Fruit fly (Drosophila melanogaster) whole organism, wandering third instar larva: ENCODE results near the gene CG14567.

ENCODE experiments used
- Abd-B ChIP-seq: fragments of >200 bp; optimal IDR thresholded peaks from 2 replicates; lab custom pipeline; 2017; ENCODE audit warnings: missing biosample characterization, missing genetic modification characterization
- CG32264 ChIP-seq: fragments of 200-800 bp; sonication (Bioruptor generic); optimal IDR thresholded peaks from 2 replicates; lab custom pipeline; 2016; ENCODE audit warnings: missing biosample characterization, missing genetic modification characterization
- CG9705 ChIP-seq: fragments of 200-800 bp; sonication (Bioruptor generic); optimal IDR thresholded peaks from 2 replicates; lab custom pipeline; 2018; ENCODE audit warnings: missing biosample characterization, mild to moderate bottlenecking, missing genetic modification characterization
- CrebA ChIP-seq: fragments of 200-800 bp; sonication (Bioruptor generic); optimal IDR thresholded peaks from 2 replicates; lab custom pipeline; 2016; ENCODE audit warnings: missing biosample characterization, mild to moderate bottlenecking, missing genetic modification characterization, borderline replicate concordance
- Dfd ChIP-seq: fragments of >200 bp; optimal IDR thresholded peaks from 2 replicates; lab custom pipeline; 2017; ENCODE audit warnings: missing biosample characterization, missing genetic modification characterization
- Dif ChIP-seq: fragments of 200-275, 200-300 bp; sonication (Bioruptor generic); optimal IDR thresholded peaks from 2 replicates; lab custom pipeline; 2018; ENCODE audit warnings: missing biosample characterization, missing genetic modification characterization; ENCODE audit not compliant: partially characterized antibody
- GATAd ChIP-seq: sonication (Bioruptor generic); optimal IDR thresholded peaks from 2 replicates; lab custom pipeline; 2016; ENCODE audit warnings: missing biosample characterization, missing genetic modification characterization
- HLH106 ChIP-seq: fragments of 200-800 bp; optimal IDR thresholded peaks from 3 replicates; lab custom pipeline; 2019; ENCODE audit warnings: missing biosample characterization, mild to moderate bottlenecking, missing genetic modification characterization, moderate library complexity
- Hnf4 ChIP-seq: fragments of 200-800 bp; sonication (Bioruptor generic); optimal IDR thresholded peaks from 2 replicates; lab custom pipeline; 2016; ENCODE audit warnings: missing biosample characterization, mild to moderate bottlenecking, missing genetic modification characterization
- Hr78 ChIP-seq: fragments of >200 bp; optimal IDR thresholded peaks from 2 replicates; lab custom pipeline; 2017; ENCODE audit warnings: missing biosample characterization, missing genetic modification characterization
- Jra ChIP-seq: sonication (Bioruptor generic); optimal IDR thresholded peaks from 2 replicates; lab custom pipeline; 2016; ENCODE audit warnings: missing biosample characterization, missing genetic modification characterization
- Mio ChIP-seq: sonication (Bioruptor generic); optimal IDR thresholded peaks from 2 replicates; lab custom pipeline; 2016; ENCODE audit warnings: missing biosample characterization, missing genetic modification characterization
- Myc ChIP-seq: fragments of >200 bp; optimal IDR thresholded peaks from 2 replicates; lab custom pipeline; 2017
- N ChIP-seq: fragments of >200 bp; optimal IDR thresholded peaks from 2 replicates; lab custom pipeline; 2018; ENCODE audit warnings: missing biosample characterization, missing external identifiers, missing genetic modification characterization
- OdsH ChIP-seq: fragments of 200-800 bp; sonication (Bioruptor generic); optimal IDR thresholded peaks from 2 replicates; lab custom pipeline; 2016; ENCODE audit warnings: missing biosample characterization, mild to moderate bottlenecking, missing genetic modification characterization
- Rel ChIP-seq, 2 experiments: fragments of 200-800 bp; sonication (Bioruptor generic) in 1 of 2; optimal IDR thresholded peaks; 2 replicates in 1 of 2; 3 replicates in 1 of 2; lab custom pipeline; 2016 to 2019; ENCODE audit warnings: mild to moderate bottlenecking in 2 of 2, missing biosample characterization in 2 of 2, missing genetic modification characterization in 2 of 2, moderate library complexity in 1 of 2
- Sp1 ChIP-seq: fragments of 200-800 bp; sonication (Bioruptor generic); optimal IDR thresholded peaks from 3 replicates; lab custom pipeline; 2019; ENCODE audit warnings: missing biosample characterization, mild to moderate bottlenecking, missing genetic modification characterization, moderate library complexity
- Vsx2 ChIP-seq: fragments of 200-300, 225-300 bp; sonication (Bioruptor generic); optimal IDR thresholded peaks from 2 replicates; lab custom pipeline; 2018; ENCODE audit warnings: missing biosample characterization, missing genetic modification characterization; ENCODE audit not compliant: partially characterized antibody
- br ChIP-seq: fragments of 200-800 bp; sonication (Bioruptor generic); optimal IDR thresholded peaks from 2 replicates; lab custom pipeline; 2016; ENCODE audit warnings: missing biosample characterization, missing genetic modification characterization
- brk ChIP-seq: fragments of 200-800 bp; sonication (Bioruptor generic); optimal IDR thresholded peaks from 2 replicates; lab custom pipeline; 2016; ENCODE audit warnings: missing biosample characterization, mild to moderate bottlenecking, missing genetic modification characterization
- dl ChIP-seq, 2 experiments: fragments of 175-275, 200-275 bp in 1 of 2; fragments of 200-275 bp in 1 of 2; sonication (Bioruptor generic); optimal IDR thresholded peaks; lab custom pipeline; 2018; ENCODE audit warnings: mild to moderate bottlenecking in 2 of 2, missing biosample characterization in 2 of 2, missing genetic modification characterization in 2 of 2, moderate library complexity in 2 of 2; ENCODE audit not compliant: partially characterized antibody in 2 of 2, insufficient read depth in 1 of 2
- dmrt93B ChIP-seq: fragments of 200-800 bp; sonication (Bioruptor generic); optimal IDR thresholded peaks from 2 replicates; lab custom pipeline; 2018; ENCODE audit warnings: missing biosample characterization, mild to moderate bottlenecking, missing genetic modification characterization
- dsf ChIP-seq: sonication (Bioruptor generic); optimal IDR thresholded peaks from 2 replicates; lab custom pipeline; 2016; ENCODE audit warnings: missing biosample characterization, missing genetic modification characterization, borderline replicate concordance
- ey ChIP-seq: fragments of 200-800 bp; sonication (Bioruptor generic); optimal IDR thresholded peaks from 2 replicates; lab custom pipeline; 2016; ENCODE audit warnings: missing biosample characterization, missing genetic modification characterization
- foxo ChIP-seq, 2 experiments: fragments of 200-800 bp; sonication (Bioruptor generic); optimal IDR thresholded peaks; 2 replicates in 1 of 2; 3 replicates in 1 of 2; lab custom pipeline; 2016 to 2017; ENCODE audit warnings: missing biosample characterization in 2 of 2, missing genetic modification characterization in 2 of 2
- h ChIP-seq: fragments of 200-800 bp; sonication (Bioruptor generic); optimal IDR thresholded peaks from 3 replicates; lab custom pipeline; 2016; ENCODE audit warnings: missing biosample characterization, mild to moderate bottlenecking, missing genetic modification characterization
- jim ChIP-seq: fragments of 175-275, 200-325 bp; sonication (Bioruptor generic); optimal IDR thresholded peaks from 2 replicates; lab custom pipeline; 2016; ENCODE audit warnings: missing biosample characterization, mild to moderate bottlenecking, missing genetic modification characterization
- lola ChIP-seq: fragments of >200 bp; optimal IDR thresholded peaks from 2 replicates; lab custom pipeline; 2017; ENCODE audit warnings: missing biosample characterization, missing genetic modification characterization
- pan ChIP-seq: fragments of >200 bp; optimal IDR thresholded peaks from 2 replicates; lab custom pipeline; 2017
- psq ChIP-seq: fragments of 200-800 bp; sonication (Bioruptor generic); optimal IDR thresholded peaks from 3 replicates; lab custom pipeline; 2017; ENCODE audit warnings: missing biosample characterization, mild to moderate bottlenecking, missing genetic modification characterization, moderate library complexity
- rgr ChIP-seq: fragments of 200-800 bp; sonication (Bioruptor generic); optimal IDR thresholded peaks from 3 replicates; lab custom pipeline; 2016; ENCODE audit warnings: missing biosample characterization, mild to moderate bottlenecking, missing genetic modification characterization
- sage ChIP-seq: fragments of 200-800 bp; sonication (Bioruptor generic); optimal IDR thresholded peaks from 2 replicates; lab custom pipeline; 2016; ENCODE audit warnings: missing biosample characterization, mild to moderate bottlenecking, missing genetic modification characterization
- sv ChIP-seq: fragments of 200-800 bp; sonication (Bioruptor generic); optimal IDR thresholded peaks from 3 replicates; lab custom pipeline; 2016; ENCODE audit warnings: missing biosample characterization, missing genetic modification characterization
- tai ChIP-seq: sonication (Bioruptor generic); optimal IDR thresholded peaks from 2 replicates; lab custom pipeline; 2016; ENCODE audit warnings: missing biosample characterization, missing genetic modification characterization
- usp ChIP-seq: fragments of >200 bp; optimal IDR thresholded peaks from 2 replicates; lab custom pipeline; 2017; ENCODE audit warnings: missing biosample characterization, missing genetic modification characterization
- woc ChIP-seq: sonication (Bioruptor generic); optimal IDR thresholded peaks from 2 replicates; lab custom pipeline; 2016; ENCODE audit warnings: missing biosample characterization, mild to moderate bottlenecking, missing genetic modification characterization

The CG14567 gene

dm6 chr3L:21741234-21741633 is 3.0 kb upstream of the CG14567 start, which contains the start of gene CG14572:
CG14572 (plus strand) TSS chr3L:21741534.
- TF ChIP-seq br (GFP tag; lab: Kevin White, UChicago) (no peak), psq (no peak), dsf (GFP tag; lab: Kevin White, UChicago) (no peak), Jra (GFP tag; lab: Kevin White, UChicago) (no peak), lola (GFP tag; lab: Kevin White, UChicago) (no peak), Hr78 (no peak), CG32264 (no peak), dl (GFP tag; optimal IDR thresholded peaks at IDR 0.05; lab: Kevin White, UChicago; ENCODE audit: insufficient read depth in 1 of 2, partially characterized antibody in 2 of 2) (no peak), Sp1 (GFP tag; lab: Kevin White, UChicago) (no peak), h (GFP tag; lab: Kevin White, UChicago) (no peak), dmrt93B (GFP tag; lab: Kevin White, UChicago) (no peak), brk (no peak), Vsx2 (GFP tag; lab: Kevin White, UChicago) (no peak), foxo (GFP tag; optimal IDR thresholded peaks at IDR 0.05; lab: Kevin White, UChicago) (no peak), N (no peak), Mio (GFP tag; lab: Kevin White, UChicago) (no peak), jim (GFP tag; lab: Kevin White, UChicago) (no peak), rgr (no peak), woc (GFP tag; lab: Kevin White, UChicago) (no peak), sage (GFP tag; lab: Kevin White, UChicago) (no peak)

dm6 chr3L:21740209-21740608 is 2.0 kb upstream of the CG14567 start, which contains the start of gene CG14566:
CG14566 (minus strand) TSS chr3L:21740309.
- TF ChIP-seq Abd-B (GFP tag; lab: Kevin White, UChicago): no peak
- TF ChIP-seq, all 38 proteins: peak for 0

- TF ChIP-seq Vsx2 (GFP tag; lab: Kevin White, UChicago) (peak; percentile 21), CG9705 (no peak), sv (GFP tag; lab: Kevin White, UChicago) (no peak), Mio (GFP tag; lab: Kevin White, UChicago) (no peak), Hr78 (no peak), woc (GFP tag; lab: Kevin White, UChicago) (peak; percentile 49), dmrt93B (GFP tag; lab: Kevin White, UChicago) (no peak), psq (no peak), br (GFP tag; lab: Kevin White, UChicago) (no peak), rgr (peak; percentile 18), Hnf4 (GFP tag; lab: Kevin White, UChicago) (no peak), jim (GFP tag; lab: Kevin White, UChicago) (no peak), brk (no peak), Myc (lab: Kevin White, UChicago) (no peak), Jra (GFP tag; lab: Kevin White, UChicago) (peak; percentile 10), N (no peak), ey (GFP tag; lab: Kevin White, UChicago) (no peak), tai (GFP tag; lab: Kevin White, UChicago) (no peak), dsf (GFP tag; lab: Kevin White, UChicago) (no peak), lola (GFP tag; lab: Kevin White, UChicago) (no peak), OdsH (GFP tag; lab: Kevin White, UChicago) (no peak), usp (GFP tag; lab: Kevin White, UChicago) (no peak), Sp1 (GFP tag; lab: Kevin White, UChicago) (no peak), Abd-B (GFP tag; lab: Kevin White, UChicago) (no peak), GATAd (GFP tag; lab: Kevin White, UChicago) (no peak), Dfd (GFP tag; lab: Kevin White, UChicago) (no peak), Dif (GFP tag; lab: Kevin White, UChicago) (peak; percentile 16), HLH106 (tag; lab: Kevin White, UChicago) (no peak), CrebA (GFP tag; lab: Kevin White, UChicago) (no peak), pan (lab: Kevin White, UChicago) (no peak), h (GFP tag; lab: Kevin White, UChicago) (peak; percentile 48), Rel (GFP tag; optimal IDR thresholded peaks at IDR 0.05; lab: Kevin White, UChicago) (no peak), Rel (tag; optimal IDR thresholded peaks at IDR 0.05; lab: Kevin White, UChicago) (peak; percentile 91)
- TF ChIP-seq, all 38 proteins: peak for 7
Observed at dm6 chr3L:21739017-21739730, 944 bp upstream of the CG14567 start.
